ENCODE assay signal across 1 fruit fly cellular context in genomic region chr2L:19270686-19271085, dm6.
TF ChIP-seq lines count a peak whose summit lies in the region.

No protein-coding gene starts in this region.

TF ChIP-seq in whole organism, prepupa, 60 proteins besides CTCF, POLR2A, EP300 and RAD21 (continued from another document):
- TF ChIP-seq CG11762 (GFP tag; optimal IDR thresholded peaks at IDR 0.05; lab: Kevin White, UChicago; ENCODE audit: insufficient read depth) (no peak), Eip78C (GFP tag; lab: Kevin White, UChicago) (peak; percentile 81), Met (GFP tag; optimal IDR thresholded peaks at IDR 0.05; lab: Kevin White, UChicago) (peak; percentile 52), CG9139 (GFP tag; optimal IDR thresholded peaks at IDR 0.05; lab: Kevin White, UChicago) (no peak), acj6 (GFP tag; optimal IDR thresholded peaks at IDR 0.05; lab: Kevin White, UChicago) (no peak), achi (GFP tag; optimal IDR thresholded peaks at IDR 0.05; lab: Kevin White, UChicago) (no peak), fkh (GFP tag; optimal IDR thresholded peaks at IDR 0.05; lab: Kevin White, UChicago) (no peak), CG32006 (GFP tag; optimal IDR thresholded peaks at IDR 0.05; lab: Kevin White, UChicago) (peak; percentile 59), CG4318 (GFP tag; optimal IDR thresholded peaks at IDR 0.05; lab: Kevin White, UChicago) (peak; percentile 18), net (GFP tag; optimal IDR thresholded peaks at IDR 0.05; lab: Kevin White, UChicago) (no peak), Hr38 (GFP tag; optimal IDR thresholded peaks at IDR 0.05; lab: Kevin White, UChicago) (no peak), Eip93F (GFP tag; optimal IDR thresholded peaks at IDR 0.05; lab: Kevin White, UChicago) (no peak), Hr4 (GFP tag; optimal IDR thresholded peaks at IDR 0.05; lab: Kevin White, UChicago) (no peak), svp (GFP tag; lab: Kevin White, UChicago) (peak; percentile 61)
